Worm (Caenorhabditis elegans) whole organism, L4/young adult: ENCODE data around the gene txt-9.

ENCODE experiments used
- W03F9.2 ChIP-seq: fragments of 150-350 bp; optimal IDR thresholded peaks from 2 replicates; lab custom pipeline; 2014; ENCODE audit warnings: missing biosample characterization, missing genetic modification characterization
- dao-5 ChIP-seq: sonication (generic microtip); optimal IDR thresholded peaks from 2 replicates; lab custom pipeline; 2016; ENCODE audit warnings: missing genotype, missing genetic modification characterization, moderate library complexity, missing compliant biosample characterization
- him-1 ChIP-seq: sonication (generic microtip); optimal IDR thresholded peaks from 2 replicates; lab custom pipeline; 2016; ENCODE audit warnings: missing genotype, missing genetic modification reagents, missing genetic modification characterization, missing compliant biosample characterization

ce11 chrII:5048185-5048795 lies 37.3 kb upstream of the txt-9 start:
- TF ChIP-seq W03F9.2 (tag; lab: Kevin White, UChicago): no peak
- TF ChIP-seq him-1 (tag; lab: Kevin White, UChicago): no peak
- TF ChIP-seq dao-5 (tag; lab: Kevin White, UChicago): no peak
